Worm (Caenorhabditis elegans) whole organism, L4 larva: ENCODE data around the gene W06H8.2.

ENCODE experiments used
- F26F4.8 ChIP-seq: fragments of 200-800 bp; sonication (Bioruptor generic); conservative IDR thresholded peaks from 2 replicates; pipeline ENCODE4 v1.3.6; 2022; ENCODE audit warnings: missing genetic modification characterization, missing compliant biosample characterization
- F37D6.2 ChIP-seq: sonication (generic microtip); optimal IDR thresholded peaks from 2 replicates; lab custom pipeline; 2016; ENCODE audit warnings: mild to moderate bottlenecking, missing genetic modification characterization, missing compliant biosample characterization
- T20F7.1 ChIP-seq: fragments of 200-800 bp; sonication (Bioruptor generic); optimal IDR thresholded peaks from 2 replicates; lab custom pipeline; 2018; ENCODE audit warnings: mild to moderate bottlenecking, missing genetic modification characterization, missing compliant biosample characterization
- Y48G9A.11 ChIP-seq: fragments of 200-800 bp; sonication (Bioruptor generic); IDR thresholded peaks from 2 replicates; pipeline ENCODE4 v1.3.6; 2022; ENCODE audit warnings: missing genetic modification reagents, missing genetic modification characterization, missing compliant biosample characterization
- Y5F2A.4 ChIP-seq: fragments of 200-800 bp; sonication (Bioruptor generic); optimal IDR thresholded peaks from 2 replicates; lab custom pipeline; 2018; ENCODE audit warnings: mild to moderate bottlenecking, missing genetic modification characterization, missing compliant biosample characterization
- ZK337.2 ChIP-seq: fragments of 200-800 bp; sonication (Bioruptor generic); IDR thresholded peaks from 2 replicates; pipeline ENCODE4 v1.3.6; 2022; ENCODE audit warnings: missing genetic modification reagents, missing genetic modification characterization, missing compliant biosample characterization
- attf-4 ChIP-seq: sonication (generic microtip); optimal IDR thresholded peaks from 3 replicates; lab custom pipeline; 2017; ENCODE audit warnings: missing biosample characterization, missing genetic modification characterization
- ceh-32 ChIP-seq: sonication (generic microtip); optimal IDR thresholded peaks from 2 replicates; lab custom pipeline; 2016; ENCODE audit warnings: mild to moderate bottlenecking, missing genetic modification characterization, missing compliant biosample characterization; ENCODE audit not compliant: poor library complexity
- ceh-82 ChIP-seq: sonication (generic microtip); optimal IDR thresholded peaks from 2 replicates; lab custom pipeline; 2017; ENCODE audit warnings: missing biosample characterization, missing genetic modification characterization
- ces-1 ChIP-seq: fragments of 150-350 bp; sonication (generic microtip); optimal IDR thresholded peaks from 4 replicates; lab custom pipeline; 2014; ENCODE audit warnings: missing biosample characterization, missing genetic modification reagents, missing genetic modification characterization
- cey-2 ChIP-seq: sonication (generic microtip); optimal IDR thresholded peaks from 3 replicates; lab custom pipeline; 2017; ENCODE audit warnings: missing genetic modification characterization, mild to moderate bottlenecking, missing compliant biosample characterization, antibody characterized with exemption, borderline replicate concordance; ENCODE audit not compliant: insufficient read depth
- ctbp-1 ChIP-seq: fragments of 200-800 bp; sonication (Bioruptor generic); IDR thresholded peaks from 2 replicates; pipeline ENCODE4 v1.3.6; 2022; ENCODE audit warnings: missing genetic modification reagents, missing genetic modification characterization, missing compliant biosample characterization
- dmd-8 ChIP-seq: fragments of 200-800 bp; sonication (Bioruptor generic); IDR thresholded peaks from 2 replicates; pipeline ENCODE4 v1.3.6; 2022; ENCODE audit warnings: missing genetic modification characterization, missing compliant biosample characterization
- dve-1 ChIP-seq: sonication (generic microtip); optimal IDR thresholded peaks from 2 replicates; lab custom pipeline; 2017; ENCODE audit warnings: antibody characterized with exemption, mild to moderate bottlenecking, missing genetic modification characterization, missing compliant biosample characterization; ENCODE audit not compliant: insufficient read depth
- egl-27 ChIP-seq: sonication (generic microtip); optimal IDR thresholded peaks from 3 replicates; lab custom pipeline; 2017; ENCODE audit warnings: missing biosample characterization, missing genetic modification reagents, missing genetic modification characterization
- fkh-10 ChIP-seq: fragments of 150-350 bp; optimal IDR thresholded peaks from 2 replicates; lab custom pipeline; 2014; ENCODE audit warnings: missing biosample characterization, missing genetic modification reagents, missing genetic modification characterization
- hif-1 ChIP-seq, 2 experiments: sonication (generic microtip); optimal IDR thresholded peaks; 2 replicates each; lab custom pipeline; 2016 to 2017; ENCODE audit warnings: missing compliant biosample characterization in 2 of 2, missing genetic modification characterization in 2 of 2, missing genetic modification reagents in 2 of 2, missing genotype in 2 of 2, mild to moderate bottlenecking in 1 of 2
- hlh-11 ChIP-seq: fragments of 200-800 bp; sonication (Bioruptor generic); optimal IDR thresholded peaks from 2 replicates; lab custom pipeline; 2018; ENCODE audit warnings: mild to moderate bottlenecking, missing genetic modification characterization, missing compliant biosample characterization
- hlh-30 ChIP-seq: sonication (generic microtip); optimal IDR thresholded peaks from 2 replicates; lab custom pipeline; 2017; ENCODE audit warnings: antibody characterized with exemption, mild to moderate bottlenecking, missing genetic modification characterization, missing compliant biosample characterization; ENCODE audit not compliant: insufficient read depth
- jun-1 ChIP-seq: fragments of 150-350 bp; optimal IDR thresholded peaks from 2 replicates; lab custom pipeline; 2014; ENCODE audit warnings: missing biosample characterization, missing genetic modification reagents, missing genetic modification characterization
- lim-7 ChIP-seq: fragments of 200-800 bp; sonication (Bioruptor generic); IDR thresholded peaks from 2 replicates; pipeline ENCODE4 v1.3.6; 2022; ENCODE audit warnings: missing genetic modification characterization, missing compliant biosample characterization
- lin-38 ChIP-seq: fragments of 200-800 bp; sonication (Bioruptor generic); IDR thresholded peaks from 2 replicates; pipeline ENCODE4 v1.3.6; 2022; ENCODE audit warnings: missing genetic modification reagents, missing genetic modification characterization, missing compliant biosample characterization
- lin-39 ChIP-seq: fragments of 150-350 bp; optimal IDR thresholded peaks from 2 replicates; lab custom pipeline; 2014; ENCODE audit warnings: missing biosample characterization, missing genetic modification reagents, missing genetic modification characterization
- lir-3 ChIP-seq: sonication (generic microtip); optimal IDR thresholded peaks from 2 replicates; lab custom pipeline; 2016; ENCODE audit warnings: mild to moderate bottlenecking, missing genetic modification characterization, missing compliant biosample characterization
- lsy-2 ChIP-seq, 2 experiments: fragments of 150-350 bp in 1 of 2; sonication (generic microtip) in 1 of 2; optimal IDR thresholded peaks; 2 replicates each; lab custom pipeline; 2014 to 2017; ENCODE audit warnings: missing biosample characterization in 2 of 2, missing genetic modification characterization in 2 of 2
- madf-9 ChIP-seq: fragments of 200-800 bp; sonication (Bioruptor generic); conservative IDR thresholded peaks from 2 replicates; pipeline ENCODE4 v1.3.6; 2022; ENCODE audit warnings: missing genetic modification reagents, missing genetic modification characterization, missing compliant biosample characterization
- mdt-29 ChIP-seq: fragments of 200-800 bp; sonication (Bioruptor generic); IDR thresholded peaks from 2 replicates; pipeline ENCODE4 v1.3.6; 2022; ENCODE audit warnings: missing genetic modification reagents, missing genetic modification characterization, missing compliant biosample characterization
- mep-1 ChIP-seq: fragments of 150-350 bp; sonication (generic microtip); optimal IDR thresholded peaks from 3 replicates; lab custom pipeline; 2014; ENCODE audit warnings: missing biosample characterization, missing genetic modification characterization
- mxl-2 ChIP-seq: fragments of 200-800 bp; sonication (Bioruptor generic); conservative IDR thresholded peaks from 2 replicates; pipeline ENCODE4 v1.3.6; 2022; ENCODE audit warnings: missing genetic modification reagents, missing genetic modification characterization, missing compliant biosample characterization
- mxl-3 ChIP-seq: fragments of 200-800 bp; sonication (Bioruptor generic); optimal IDR thresholded peaks from 2 replicates; lab custom pipeline; 2018; ENCODE audit warnings: mild to moderate bottlenecking, missing genetic modification characterization, missing compliant biosample characterization
- nhr-11 ChIP-seq: fragments of 150-350 bp; optimal IDR thresholded peaks from 2 replicates; lab custom pipeline; 2014; ENCODE audit warnings: missing biosample characterization, missing genetic modification characterization
- nhr-237 ChIP-seq: sonication (generic microtip); optimal IDR thresholded peaks from 2 replicates; lab custom pipeline; 2017; ENCODE audit warnings: missing biosample characterization, missing genetic modification characterization
- nhr-25 ChIP-seq: sonication (generic microtip); optimal IDR thresholded peaks from 2 replicates; lab custom pipeline; 2017; ENCODE audit warnings: missing genetic modification characterization, mild to moderate bottlenecking, missing compliant biosample characterization, antibody characterized with exemption, moderate library complexity, borderline replicate concordance; ENCODE audit not compliant: insufficient read depth
- nhr-28 ChIP-seq: fragments of 150-350 bp; optimal IDR thresholded peaks from 2 replicates; lab custom pipeline; 2014; ENCODE audit warnings: missing biosample characterization, missing genetic modification characterization
- nhr-41 ChIP-seq: fragments of 200-800 bp; sonication (Bioruptor generic); IDR thresholded peaks from 2 replicates; pipeline ENCODE4 v1.3.6; 2022; ENCODE audit warnings: missing genetic modification reagents, missing genetic modification characterization, missing compliant biosample characterization
- nhr-42 ChIP-seq: fragments of 200-800 bp; sonication (Bioruptor generic); IDR thresholded peaks from 2 replicates; pipeline ENCODE4 v1.3.6; 2022; ENCODE audit warnings: missing genetic modification characterization, missing compliant biosample characterization
- nhr-48 ChIP-seq: sonication (generic microtip); optimal IDR thresholded peaks from 2 replicates; lab custom pipeline; 2016; ENCODE audit warnings: mild to moderate bottlenecking, missing genetic modification characterization, missing compliant biosample characterization
- pha-4 ChIP-seq, 2 experiments: fragments of 150-350 bp in 1 of 2; fragments of 200-800 bp in 1 of 2; sonication (Bioruptor generic) in 1 of 2; IDR thresholded peaks in 1 of 2; optimal IDR thresholded peaks in 1 of 2; 2 replicates each; pipeline versions ENCODE4 v1.3.6 to Lab custom; 2014 to 2022; ENCODE audit warnings: missing genetic modification characterization in 2 of 2, missing genetic modification reagents in 2 of 2, missing biosample characterization in 1 of 2, missing compliant biosample characterization in 1 of 2
- pqm-1 ChIP-seq: sonication (generic microtip); optimal IDR thresholded peaks from 2 replicates; lab custom pipeline; 2017; ENCODE audit warnings: missing biosample characterization, missing genetic modification characterization
- rbr-2 ChIP-seq: sonication (generic microtip); optimal IDR thresholded peaks from 2 replicates; lab custom pipeline; 2016; ENCODE audit warnings: missing genotype, missing genetic modification characterization, missing compliant biosample characterization
- set-16 ChIP-seq: fragments of 200-800 bp; sonication (Bioruptor generic); IDR thresholded peaks from 2 replicates; pipeline ENCODE4 v1.3.6; 2022; ENCODE audit warnings: missing genetic modification reagents, missing genetic modification characterization, missing compliant biosample characterization
- spr-3 ChIP-seq: fragments of 200-800 bp; sonication (Bioruptor generic); optimal IDR thresholded peaks from 2 replicates; lab custom pipeline; 2018; ENCODE audit warnings: mild to moderate bottlenecking, missing genetic modification characterization, missing compliant biosample characterization
- tra-1 ChIP-seq: fragments of 200-800 bp; sonication (Bioruptor generic); IDR thresholded peaks from 2 replicates; pipeline ENCODE4 v1.3.6; 2022; ENCODE audit warnings: missing genetic modification reagents, missing genetic modification characterization, missing compliant biosample characterization
- unc-130 ChIP-seq: sonication (generic microtip); optimal IDR thresholded peaks from 2 replicates; lab custom pipeline; 2016; ENCODE audit warnings: missing genetic modification reagents, missing genetic modification characterization, missing compliant biosample characterization
- zfp-3 ChIP-seq: fragments of 200-800 bp; sonication (Bioruptor generic); conservative IDR thresholded peaks from 2 replicates; pipeline ENCODE4 v1.3.6; 2022; ENCODE audit warnings: missing genetic modification reagents, missing genetic modification characterization, missing compliant biosample characterization
- zip-11 ChIP-seq: fragments of 200-800 bp; sonication (Bioruptor generic); IDR thresholded peaks from 2 replicates; pipeline ENCODE4 v1.3.6; 2022; ENCODE audit warnings: missing genetic modification characterization, missing compliant biosample characterization
- zip-2 ChIP-seq: fragments of 150-350 bp; optimal IDR thresholded peaks from 2 replicates; lab custom pipeline; 2014; ENCODE audit warnings: missing biosample characterization, missing genetic modification characterization

The W06H8.2 gene

ce11 chrV:6233952-6234351 lies 27.4 kb downstream of the W06H8.2 start:
- no peak for TF ChIP-seq dmd-8 (GFP tag; lab: Robert Waterston, UW)
- TF ChIP-seq Y48G9A.11 (GFP tag; lab: Robert Waterston, UW) = no peak
- TF ChIP-seq spr-3 (GFP tag; lab: Kevin White, UChicago) = no peak
- no peak for TF ChIP-seq cey-2
- no peak for TF ChIP-seq zip-2
- no peak for TF ChIP-seq T20F7.1 (GFP tag; lab: Kevin White, UChicago)
- TF ChIP-seq hlh-11 (tag; lab: Kevin White, UChicago) = no peak
- no peak for TF ChIP-seq lim-7
- TF ChIP-seq egl-27 (tag; lab: Kevin White, UChicago) = no peak
- no peak for TF ChIP-seq mxl-2
- TF ChIP-seq ZK337.2 (GFP tag; lab: Robert Waterston, UW) = no peak
- TF ChIP-seq nhr-25 (tag; lab: Kevin White, UChicago) = no peak

- TF ChIP-seq lin-38 (GFP tag; lab: Robert Waterston, UW) (peak; percentile 51), lin-39 (tag; lab: Kevin White, UChicago) (no peak), nhr-42 (GFP tag; lab: Robert Waterston, UW) (no peak), lsy-2 (tag; optimal IDR thresholded peaks at IDR 0.05; lab: Kevin White, UChicago) (peak in 1 of 2 experiments; percentile 13), zip-11 (GFP tag; lab: Robert Waterston, UW) (no peak), rbr-2 (no peak), mep-1 (no peak), dve-1 (tag; lab: Kevin White, UChicago) (peak; percentile 4), zfp-3 (GFP tag; lab: Robert Waterston, UW) (no peak)
Measured at ce11 chrV:6234876-6235275, 28.3 kb downstream of the W06H8.2 start, which contains the start of gene K08B12.3. Gene K08B12.3, plus strand, starts transcription at chrV:6235176.

- TF ChIP-seq ctbp-1 (GFP tag; lab: Robert Waterston, UW) = no peak
- TF ChIP-seq attf-4 = no peak
- no peak for TF ChIP-seq pqm-1 (tag; lab: Kevin White, UChicago)
- TF ChIP-seq lsy-2 (tag; optimal IDR thresholded peaks at IDR 0.05; lab: Kevin White, UChicago) = no peak
- peak; percentile 99 for TF ChIP-seq nhr-48 (tag; lab: Kevin White, UChicago)
- TF ChIP-seq unc-130 (GFP tag; lab: Kevin White, UChicago) = no peak
- no peak for TF ChIP-seq Y5F2A.4 (GFP tag; lab: Kevin White, UChicago)
- no peak for TF ChIP-seq lir-3 (tag; lab: Kevin White, UChicago)
- no peak for TF ChIP-seq T20F7.1 (GFP tag; lab: Kevin White, UChicago)
- no peak for TF ChIP-seq nhr-237 (tag; lab: Kevin White, UChicago)
- no peak for TF ChIP-seq ces-1 (GFP tag; lab: Kevin White, UChicago)
- TF ChIP-seq F26F4.8 (GFP tag; lab: Robert Waterston, UW) = no peak
- no peak for TF ChIP-seq madf-9 (GFP tag; lab: Robert Waterston, UW)
- TF ChIP-seq mxl-3 (GFP tag; lab: Kevin White, UChicago) = peak; percentile 40
- TF ChIP-seq hif-1 (tag; optimal IDR thresholded peaks at IDR 0.05; lab: Kevin White, UChicago) = peak in 1 of 2 experiments; percentile 37
- no peak for TF ChIP-seq nhr-11 (tag; lab: Kevin White, UChicago)
- TF ChIP-seq dve-1 (tag; lab: Kevin White, UChicago) = no peak
- TF ChIP-seq Y48G9A.11 (GFP tag; lab: Robert Waterston, UW) = no peak
- TF ChIP-seq F37D6.2 (tag; lab: Kevin White, UChicago) = no peak
- no peak for TF ChIP-seq jun-1 (tag; lab: Kevin White, UChicago)
- no peak for TF ChIP-seq ceh-82 (tag; lab: Kevin White, UChicago)
- no peak for TF ChIP-seq fkh-10 (GFP tag; lab: Kevin White, UChicago)
- no peak for TF ChIP-seq ceh-32 (tag; lab: Kevin White, UChicago)
- TF ChIP-seq dmd-8 (GFP tag; lab: Robert Waterston, UW) = no peak
- TF ChIP-seq hlh-30 (tag; lab: Kevin White, UChicago) = peak; percentile 84
- peak; percentile 86 for TF ChIP-seq tra-1
- TF ChIP-seq pha-4 (GFP tag; IDR thresholded peaks at IDR 0.05; lab: Robert Waterston, UW) = no peak
- TF ChIP-seq pha-4 (tag; optimal IDR thresholded peaks at IDR 0.05; lab: Kevin White, UChicago) = no peak
- no peak for TF ChIP-seq set-16 (GFP tag; lab: Robert Waterston, UW)
- TF ChIP-seq mdt-29 (GFP tag; lab: Robert Waterston, UW) = no peak
- peak; percentile 48 for TF ChIP-seq nhr-28 (tag; lab: Kevin White, UChicago)
- TF ChIP-seq nhr-41 (GFP tag; lab: Robert Waterston, UW) = no peak
Measured at ce11 chrV:6238347-6238746, 31.8 kb downstream of the W06H8.2 start.
